Fruit fly (Drosophila melanogaster) whole organism, embryonic: ENCODE data around the gene ics.

Source experiments
- Aef1 ChIP-seq: fragments of 200-800 bp; sonication (Bioruptor generic); IDR thresholded peaks from 3 replicates; pipeline ENCODE4 v1.3.6; 2022; ENCODE audit warnings: missing biosample characterization, missing genetic modification characterization
- CG10979 ChIP-seq: fragments of 200-800 bp; sonication (Bioruptor generic); optimal IDR thresholded peaks from 2 replicates; lab custom pipeline; 2018; ENCODE audit warnings: missing biosample characterization, mild to moderate bottlenecking, missing genetic modification characterization, moderate library complexity
- CG11085 ChIP-seq: fragments of 200-800 bp; sonication (Bioruptor generic); IDR thresholded peaks from 2 replicates; pipeline ENCODE4 v1.3.6; 2022; ENCODE audit warnings: missing biosample characterization, missing genetic modification characterization
- CG12155 ChIP-seq: fragments of 200-800 bp; sonication (Bioruptor generic); optimal IDR thresholded peaks from 3 replicates; lab custom pipeline; 2016; ENCODE audit warnings: missing biosample characterization, missing genetic modification characterization
- CG12299 ChIP-seq: fragments of 200-800 bp; sonication (Bioruptor generic); optimal IDR thresholded peaks from 2 replicates; lab custom pipeline; 2018; ENCODE audit warnings: missing biosample characterization, mild to moderate bottlenecking, missing genetic modification characterization
- CG14441 ChIP-seq: fragments of 200-800 bp; sonication (Bioruptor generic); IDR thresholded peaks from 2 replicates; pipeline ENCODE4 v1.3.6; 2022; ENCODE audit warnings: missing biosample characterization, missing genetic modification characterization
- CG6654 ChIP-seq: fragments of 200-800 bp; sonication (Bioruptor generic); optimal IDR thresholded peaks from 2 replicates; lab custom pipeline; 2017; ENCODE audit warnings: missing biosample characterization, mild to moderate bottlenecking, missing genetic modification characterization
- Dip2 ChIP-seq: fragments of 200-800 bp; sonication (Bioruptor generic); IDR thresholded peaks from 2 replicates; pipeline ENCODE4 v1.3.6; 2022; ENCODE audit warnings: missing biosample characterization, missing genetic modification characterization
- Kr ChIP-seq: fragments of 200-800 bp; sonication (Bioruptor generic); optimal IDR thresholded peaks from 2 replicates; lab custom pipeline; 2017; ENCODE audit warnings: missing biosample characterization, mild to moderate bottlenecking, missing genetic modification characterization
- Neu2 ChIP-seq: fragments of 200-800 bp; sonication (Bioruptor generic); optimal IDR thresholded peaks from 3 replicates; lab custom pipeline; 2016; ENCODE audit warnings: missing biosample characterization, missing genetic modification characterization, borderline replicate concordance
- ase ChIP-seq: fragments of 200-800 bp; sonication (Bioruptor generic); IDR thresholded peaks from 3 replicates; pipeline ENCODE4 v1.3.6; 2022; ENCODE audit warnings: missing biosample characterization, missing genetic modification characterization
- fu2 ChIP-seq: fragments of 200-800 bp; sonication (Bioruptor generic); optimal IDR thresholded peaks from 2 replicates; lab custom pipeline; 2016; ENCODE audit warnings: missing biosample characterization, missing genetic modification characterization
- nerfin-1 ChIP-seq: fragments of 200-800 bp; sonication (Bioruptor generic); optimal IDR thresholded peaks from 3 replicates; lab custom pipeline; 2019; ENCODE audit warnings: missing biosample characterization, mild to moderate bottlenecking, missing genetic modification characterization, moderate library complexity
- pros ChIP-seq: fragments of 200-800 bp; sonication (Bioruptor generic); optimal IDR thresholded peaks from 3 replicates; lab custom pipeline; 2019; ENCODE audit warnings: missing biosample characterization, mild to moderate bottlenecking, missing genetic modification characterization, moderate library complexity
- tll ChIP-seq, 2 experiments: fragments of 200-800 bp in 1 of 2; fragments of >200 bp in 1 of 2; sonication (Bioruptor generic) in 1 of 2; optimal IDR thresholded peaks; 2 replicates each; lab custom pipeline; 2017 to 2019; ENCODE audit warnings: missing biosample characterization in 2 of 2, missing genetic modification characterization in 2 of 2, mild to moderate bottlenecking in 1 of 2, moderate library complexity in 1 of 2
- twi ChIP-seq: fragments of 200-800 bp; optimal IDR thresholded peaks from 2 replicates; lab custom pipeline; 2019; ENCODE audit warnings: missing biosample characterization, mild to moderate bottlenecking, missing genetic modification characterization, moderate library complexity

ics gene

DNA sequence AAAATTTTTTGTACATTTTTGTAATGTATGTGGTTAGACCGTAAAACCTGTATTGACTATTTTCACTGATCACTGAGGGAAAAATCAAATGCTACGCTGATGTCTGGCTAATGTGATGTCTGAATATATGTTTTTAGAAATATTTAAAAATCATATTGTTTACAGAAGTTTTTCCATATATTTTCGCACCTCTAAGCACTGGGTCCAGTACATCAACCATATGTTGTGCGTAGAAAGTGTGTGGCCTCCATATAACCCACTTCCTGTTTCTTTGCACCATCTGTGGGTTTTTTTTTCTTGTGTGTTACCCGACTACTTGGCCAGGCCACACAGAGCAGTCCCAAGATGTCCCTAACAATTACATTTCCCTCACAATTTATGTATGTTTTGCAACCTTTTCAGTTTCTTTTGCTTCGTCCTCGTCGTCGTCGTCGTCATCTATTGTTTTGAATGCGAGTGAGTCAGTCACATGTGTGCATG, 45.2 kb downstream of the ics start, which contains the start of gene CG9254:
Gene CG9254, minus strand, starts transcription at position 51 of the 480 bp plus-strand sequence.
- TF ChIP-seq twi (tag; lab: Kevin White, UChicago) (peak; percentile 94), tll (GFP tag; optimal IDR thresholded peaks at IDR 0.05; lab: Kevin White, UChicago) (peak in 1 of 2 experiments; percentile 0), Aef1 (no peak), Dip2 (GFP tag; lab: Robert Waterston, UW) (no peak), fu2 (GFP tag; lab: Kevin White, UChicago) (no peak), CG12155 (GFP tag; lab: Kevin White, UChicago) (no peak), CG6654 (GFP tag; lab: Kevin White, UChicago) (no peak)

dm6 chr2L:13591393-13591792, 51.0 kb downstream of the ics start:
- TF ChIP-seq twi (tag; lab: Kevin White, UChicago) (peak; percentile 58), ase (GFP tag; lab: Robert Waterston, UW) (0 out of 3 replicates have a peak, but pooled peaks have one; percentile 40), CG12299 (tag; lab: Kevin White, UChicago) (no peak), Neu2 (GFP tag; lab: Kevin White, UChicago) (peak; percentile 88), Kr (GFP tag; lab: Kevin White, UChicago) (peak; percentile 71), CG10979 (tag; lab: Kevin White, UChicago) (no peak), pros (peak; percentile 44), CG14441 (GFP tag; lab: Robert Waterston, UW) (no peak), CG11085 (GFP tag; lab: Robert Waterston, UW) (no peak), nerfin-1 (tag; lab: Kevin White, UChicago) (peak; percentile 27)
- TF ChIP-seq, all 482 proteins: peak for 6
